Fruit fly (Drosophila melanogaster) whole organism, embryonic: ENCODE data around the gene Sry-alpha.

ENCODE experiments used
- Antp ChIP-seq: fragments of 200-800 bp; sonication (Bioruptor generic); optimal IDR thresholded peaks from 3 replicates; lab custom pipeline; 2016; ENCODE audit warnings: missing biosample characterization, missing genetic modification characterization
- CG10462 ChIP-seq: fragments of 200-800 bp; sonication (Bioruptor generic); optimal IDR thresholded peaks from 2 replicates; lab custom pipeline; 2016; ENCODE audit warnings: missing biosample characterization, missing genetic modification characterization
- CG13123 ChIP-seq: fragments of 200-800 bp; sonication (Bioruptor generic); optimal IDR thresholded peaks from 2 replicates; lab custom pipeline; 2016; ENCODE audit warnings: missing biosample characterization, missing genetic modification characterization
- CG15011 ChIP-seq: fragments of 200-800 bp; sonication (Bioruptor generic); optimal IDR thresholded peaks from 3 replicates; lab custom pipeline; 2018; ENCODE audit warnings: missing biosample characterization, mild to moderate bottlenecking, missing genetic modification characterization
- CG15479 ChIP-seq: fragments of 200-800 bp; sonication (Bioruptor generic); optimal IDR thresholded peaks from 3 replicates; lab custom pipeline; 2019; ENCODE audit warnings: missing biosample characterization, mild to moderate bottlenecking, missing genetic modification characterization, moderate library complexity
- CG1647 ChIP-seq: fragments of 200-800 bp; sonication (Bioruptor generic); optimal IDR thresholded peaks from 3 replicates; lab custom pipeline; 2016; ENCODE audit warnings: missing biosample characterization, missing genetic modification characterization
- CG2116 ChIP-seq: fragments of 200-800 bp; sonication (Bioruptor generic); optimal IDR thresholded peaks from 3 replicates; lab custom pipeline; 2018; ENCODE audit warnings: missing biosample characterization, mild to moderate bottlenecking, missing genetic modification characterization
- CG2199 ChIP-seq: fragments of 200-800 bp; sonication (Bioruptor generic); IDR thresholded peaks from 3 replicates; pipeline ENCODE4 v1.3.6; 2022; ENCODE audit warnings: missing biosample characterization, missing genetic modification characterization
- CG3065 ChIP-seq: fragments of 200-800 bp; sonication (Bioruptor generic); optimal IDR thresholded peaks from 2 replicates; lab custom pipeline; 2016; ENCODE audit warnings: missing biosample characterization, missing genetic modification characterization
- CG34376 ChIP-seq: fragments of 200-800 bp; sonication (Bioruptor generic); optimal IDR thresholded peaks from 2 replicates; lab custom pipeline; 2018; ENCODE audit warnings: missing biosample characterization, mild to moderate bottlenecking, missing genetic modification characterization
- CG42726 ChIP-seq: fragments of 200-800 bp; sonication (Bioruptor generic); IDR thresholded peaks from 2 replicates; pipeline ENCODE4 v1.3.6; 2022; ENCODE audit warnings: missing biosample characterization, missing genetic modification characterization; ENCODE audit not compliant: partially characterized antibody
- CG4360 ChIP-seq: fragments of 200-800 bp; sonication (Bioruptor generic); IDR thresholded peaks from 2 replicates; pipeline ENCODE4 v1.3.6; 2022; ENCODE audit warnings: missing biosample characterization, missing genetic modification characterization
- CG6765 ChIP-seq: fragments of 200-800 bp; sonication (Bioruptor generic); optimal IDR thresholded peaks from 3 replicates; lab custom pipeline; 2017; ENCODE audit warnings: missing biosample characterization, mild to moderate bottlenecking, missing genetic modification characterization
- CG9817 ChIP-seq: fragments of 200-800 bp; sonication (Bioruptor generic); optimal IDR thresholded peaks from 2 replicates; lab custom pipeline; 2018; ENCODE audit warnings: missing biosample characterization, mild to moderate bottlenecking, missing genetic modification characterization, moderate library complexity
- CG9932 ChIP-seq: fragments of 200-800 bp; sonication (Bioruptor generic); IDR thresholded peaks from 2 replicates; pipeline ENCODE4 v1.3.6; 2022; ENCODE audit warnings: missing biosample characterization, missing genetic modification characterization
- Camta ChIP-seq: fragments of 200-800 bp; sonication (Bioruptor generic); optimal IDR thresholded peaks from 2 replicates; lab custom pipeline; 2016; ENCODE audit warnings: missing biosample characterization, missing genetic modification characterization
- Chrac-16 ChIP-seq: fragments of 200-800 bp; sonication (Bioruptor generic); optimal IDR thresholded peaks from 3 replicates; lab custom pipeline; 2016; ENCODE audit warnings: missing biosample characterization, missing genetic modification characterization
- CkIIα-i1 ChIP-seq: fragments of 200-800 bp; sonication (Bioruptor generic); IDR thresholded peaks from 2 replicates; pipeline ENCODE4 v1.3.6; 2022; ENCODE audit warnings: missing biosample characterization, missing genetic modification characterization
- CrebB ChIP-seq: fragments of 200-800 bp; sonication (Bioruptor generic); optimal IDR thresholded peaks from 3 replicates; lab custom pipeline; 2018; ENCODE audit warnings: missing biosample characterization, mild to moderate bottlenecking, missing genetic modification characterization
- Dek ChIP-seq: fragments of 200-800 bp; sonication (Bioruptor generic); optimal IDR thresholded peaks from 3 replicates; lab custom pipeline; 2019; ENCODE audit warnings: missing biosample characterization, mild to moderate bottlenecking, missing genetic modification characterization, moderate library complexity
- Dref ChIP-seq: fragments of 200-800 bp; sonication (Bioruptor generic); IDR thresholded peaks from 2 replicates; pipeline ENCODE4 v1.3.6; 2022; ENCODE audit warnings: missing biosample characterization, missing genetic modification characterization
- Drgx ChIP-seq: fragments of 200-800 bp; sonication (Bioruptor generic); IDR thresholded peaks from 2 replicates; pipeline ENCODE4 v1.3.6; 2022; ENCODE audit warnings: missing biosample characterization, missing genetic modification characterization
- Gug ChIP-seq: fragments of 200-800 bp; sonication (Bioruptor generic); IDR thresholded peaks from 4 replicates; pipeline ENCODE4 v1.3.6; 2022; ENCODE audit warnings: missing biosample characterization, missing genetic modification characterization
- H15 ChIP-seq: fragments of 200-800 bp; sonication (Bioruptor generic); IDR thresholded peaks from 3 replicates; pipeline ENCODE4 v1.3.6; 2022; ENCODE audit warnings: missing biosample characterization, missing genetic modification characterization
- H2.0 ChIP-seq: fragments of 200-800 bp; sonication (Bioruptor generic); IDR thresholded peaks from 2 replicates; pipeline ENCODE4 v1.3.6; 2022; ENCODE audit warnings: missing biosample characterization, missing genetic modification characterization
- HmgD ChIP-seq: fragments of 200-800 bp; sonication (Bioruptor generic); optimal IDR thresholded peaks from 3 replicates; lab custom pipeline; 2016; ENCODE audit warnings: missing biosample characterization, missing genetic modification characterization
- Jarid2 ChIP-seq: fragments of 200-800 bp; sonication (Bioruptor generic); optimal IDR thresholded peaks from 3 replicates; lab custom pipeline; 2017; ENCODE audit warnings: mild to moderate bottlenecking, missing biosample characterization, missing genetic modification reagents, missing genetic modification characterization
- Opbp ChIP-seq: fragments of 200-800 bp; sonication (Bioruptor generic); IDR thresholded peaks from 3 replicates; pipeline ENCODE4 v1.3.6; 2022; ENCODE audit warnings: missing biosample characterization, missing genetic modification characterization; ENCODE audit not compliant: partially characterized antibody
- Spps ChIP-seq: fragments of 200-800 bp; sonication (Bioruptor generic); optimal IDR thresholded peaks from 2 replicates; lab custom pipeline; 2018; ENCODE audit warnings: missing biosample characterization, mild to moderate bottlenecking, missing genetic modification characterization
- Usf ChIP-seq: fragments of 200-800 bp; sonication (Bioruptor generic); optimal IDR thresholded peaks from 2 replicates; lab custom pipeline; 2017; ENCODE audit warnings: missing genotype, missing biosample characterization, missing genetic modification characterization
- amos ChIP-seq: fragments of 200-800 bp; sonication (Bioruptor generic); IDR thresholded peaks from 2 replicates; pipeline ENCODE4 v1.3.6; 2022; ENCODE audit warnings: missing biosample characterization, missing genetic modification characterization; ENCODE audit not compliant: partially characterized antibody
- bbx ChIP-seq: fragments of 200-800 bp; sonication (Bioruptor generic); IDR thresholded peaks from 2 replicates; pipeline ENCODE4 v1.3.6; 2022; ENCODE audit warnings: missing biosample characterization, missing genetic modification characterization; ENCODE audit not compliant: partially characterized antibody
- bcd ChIP-seq: fragments of 200-800 bp; sonication (Bioruptor generic); optimal IDR thresholded peaks from 2 replicates; lab custom pipeline; 2017; ENCODE audit warnings: missing biosample characterization, mild to moderate bottlenecking, missing genetic modification characterization
- caup ChIP-seq: fragments of 200-800 bp; sonication (Bioruptor generic); optimal IDR thresholded peaks from 3 replicates; lab custom pipeline; 2017; ENCODE audit warnings: missing biosample characterization, mild to moderate bottlenecking, missing genetic modification characterization, moderate library complexity; ENCODE audit not compliant: severe bottlenecking
- chn ChIP-seq: fragments of 200-800 bp; sonication (Bioruptor generic); optimal IDR thresholded peaks from 2 replicates; lab custom pipeline; 2016; ENCODE audit warnings: missing biosample characterization, missing genetic modification characterization
- ci ChIP-seq: fragments of 200-800 bp; sonication (Bioruptor generic); IDR thresholded peaks from 3 replicates; pipeline ENCODE4 v1.3.6; 2022; ENCODE audit warnings: missing biosample characterization, missing genetic modification characterization
- crol ChIP-seq: fragments of 200-800 bp; sonication (Bioruptor generic); IDR thresholded peaks from 2 replicates; pipeline ENCODE4 v1.3.6; 2022; ENCODE audit warnings: missing biosample characterization, missing genetic modification characterization
- dysf ChIP-seq: fragments of 200-800 bp; sonication (Bioruptor generic); IDR thresholded peaks from 3 replicates; pipeline ENCODE4 v1.3.6; 2022; ENCODE audit warnings: missing biosample characterization, missing genetic modification characterization
- en ChIP-seq: fragments of 200-800 bp; sonication (Bioruptor generic); optimal IDR thresholded peaks from 2 replicates; lab custom pipeline; 2016; ENCODE audit warnings: missing biosample characterization, missing genetic modification characterization
- fd3F ChIP-seq: fragments of 200-800 bp; sonication (Bioruptor generic); optimal IDR thresholded peaks from 2 replicates; lab custom pipeline; 2018; ENCODE audit warnings: missing biosample characterization, mild to moderate bottlenecking, missing genetic modification characterization, moderate library complexity
- gcm ChIP-seq: fragments of 200-800 bp; sonication (Bioruptor generic); optimal IDR thresholded peaks from 2 replicates; lab custom pipeline; 2019; ENCODE audit warnings: missing biosample characterization, mild to moderate bottlenecking, missing genetic modification characterization, moderate library complexity
- gsb ChIP-seq: fragments of 200-800 bp; sonication (Bioruptor generic); IDR thresholded peaks from 2 replicates; pipeline ENCODE4 v1.3.6; 2022; ENCODE audit warnings: missing biosample characterization, missing genetic modification characterization
- klu ChIP-seq: fragments of 200-800 bp; sonication (Bioruptor generic); IDR thresholded peaks from 2 replicates; pipeline ENCODE4 v1.3.6; 2022; ENCODE audit warnings: missing biosample characterization, missing genetic modification characterization
- otp ChIP-seq: fragments of 200-800 bp; sonication (Bioruptor generic); IDR thresholded peaks from 3 replicates; pipeline ENCODE4, ENCODE4 v1.3.6; 2022; ENCODE audit warnings: missing biosample characterization, missing genetic modification characterization
- peb ChIP-seq: fragments of 200-800 bp; sonication (Bioruptor generic); IDR thresholded peaks from 2 replicates; pipeline ENCODE4 v1.3.6; 2022; ENCODE audit warnings: missing biosample characterization, missing genetic modification characterization
- prd ChIP-seq, 3 experiments: fragments of >200 bp in 2 of 3; fragments of 200-800 bp in 1 of 3; sonication (Bioruptor generic) in 1 of 3; optimal IDR thresholded peaks in 2 of 3; IDR thresholded peaks in 1 of 3; 2 replicates in 2 of 3; 3 replicates in 1 of 3; pipeline versions ENCODE4 v1.3.6 to Lab custom; 2017 to 2022; ENCODE audit warnings: missing biosample characterization in 1 of 3, missing genetic modification characterization in 1 of 3
- scrt ChIP-seq: fragments of 200-800 bp; sonication (Bioruptor generic); optimal IDR thresholded peaks from 2 replicates; lab custom pipeline; 2018; ENCODE audit warnings: missing biosample characterization, mild to moderate bottlenecking, missing genetic modification characterization, moderate library complexity
- seq ChIP-seq: fragments of 200-800 bp; sonication (Bioruptor generic); IDR thresholded peaks from 2 replicates; pipeline ENCODE4 v1.3.6; 2022; ENCODE audit warnings: missing biosample characterization, missing genetic modification characterization
- usp ChIP-seq: fragments of >200 bp; optimal IDR thresholded peaks from 2 replicates; lab custom pipeline; 2017; ENCODE audit warnings: missing biosample characterization, missing genetic modification characterization
- zf30C ChIP-seq: fragments of 200-800 bp; sonication (Bioruptor generic); optimal IDR thresholded peaks from 3 replicates; lab custom pipeline; 2018; ENCODE audit warnings: missing biosample characterization, mild to moderate bottlenecking, missing genetic modification characterization

Gene Sry-alpha

DNA sequence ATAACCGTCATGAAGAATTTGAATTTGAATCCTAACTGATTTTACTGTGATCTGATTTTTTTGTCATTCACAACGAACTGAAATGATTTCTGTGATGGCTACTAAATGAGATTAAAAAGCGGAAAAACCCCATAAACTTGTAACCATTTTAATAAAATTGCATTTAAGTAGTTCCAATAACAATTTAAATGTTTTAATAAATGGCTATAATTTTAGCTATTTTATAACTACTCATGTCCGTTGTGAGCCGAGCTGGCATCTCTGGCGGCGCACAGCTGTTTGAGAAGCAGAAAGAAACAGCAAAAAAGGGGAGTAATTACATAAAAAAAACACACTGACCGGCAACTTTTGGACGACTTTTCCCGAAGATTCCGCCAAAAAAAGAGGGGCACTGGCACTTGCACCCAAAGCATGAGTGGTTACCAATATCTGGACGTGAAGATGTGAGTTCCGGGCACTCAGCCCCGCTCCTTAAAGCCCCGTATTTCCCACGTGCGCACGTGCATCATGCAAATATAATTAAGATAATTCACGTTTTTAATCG is 17.1 kb downstream of the Sry-alpha start, which contains the start of the genes CG7950 and Rpp14a (continued):
- TF ChIP-seq Opbp (no peak), Dek (tag; lab: Kevin White, UChicago) (peak; percentile 80), gcm (GFP tag; lab: Kevin White, UChicago) (peak; percentile 75), Drgx (GFP tag; lab: Robert Waterston, UW) (peak; percentile 80), CG1647 (GFP tag; lab: Kevin White, UChicago) (no peak), otp (peak; percentile 77), CG6765 (GFP tag; lab: Kevin White, UChicago) (no peak), peb (GFP tag; lab: Robert Waterston, UW) (no peak), CG10462 (GFP tag; lab: Kevin White, UChicago) (peak; percentile 48), Camta (GFP tag; lab: Kevin White, UChicago) (peak; percentile 66), caup (GFP tag; lab: Kevin White, UChicago) (peak; percentile 69), Jarid2 (no peak), CG2116 (peak; percentile 64), HmgD (GFP tag; lab: Kevin White, UChicago) (peak; percentile 40), CG34376 (peak; percentile 58), Chrac-16 (GFP tag; lab: Kevin White, UChicago) (peak; percentile 85), H15 (GFP tag; lab: Robert Waterston, UW) (peak; percentile 70; the same call in 1 of the 3 replicates), CG3065 (GFP tag; lab: Kevin White, UChicago) (no peak), CG4360 (no peak), CG15479 (no peak), scrt (GFP tag; lab: Kevin White, UChicago) (peak; percentile 55), CkIIα-i1 (GFP tag; lab: Robert Waterston, UW) (no peak), Gug (GFP tag; lab: Robert Waterston, UW) (peak; percentile 49; the same call in 1 of the 4 replicates), dysf (peak; percentile 77), CG2199 (no peak), chn (peak; percentile 85), Antp (GFP tag; lab: Kevin White, UChicago) (peak; percentile 42), CG15011 (GFP tag; lab: Kevin White, UChicago) (no peak), amos (GFP tag; lab: Robert Waterston, UW) (no peak), Usf (GFP tag; lab: Kevin White, UChicago) (peak; percentile 27), Spps (tag; lab: Kevin White, UChicago) (peak; percentile 33), zf30C (peak; percentile 38), H2.0 (GFP tag; lab: Robert Waterston, UW) (peak; percentile 86), crol (GFP tag; lab: Robert Waterston, UW) (0 out of 2 replicates have a peak, but pooled peaks have one; percentile 20), bbx (GFP tag; lab: Robert Waterston, UW) (no peak), CG42726 (no peak), en (GFP tag; lab: Kevin White, UChicago) (peak; percentile 29), fd3F (GFP tag; lab: Kevin White, UChicago) (peak; percentile 69), CG9932 (GFP tag; lab: Robert Waterston, UW) (peak; percentile 93), usp (GFP tag; lab: Kevin White, UChicago) (no peak), prd (optimal IDR thresholded peaks at IDR 0.05; lab: Kevin White, UChicago) (no peak), prd (GFP tag; IDR thresholded peaks at IDR 0.05; lab: Robert Waterston, UW) (peak; percentile 85), gsb (GFP tag; lab: Robert Waterston, UW) (peak; percentile 59; the same call in 1 of the 2 replicates), CG13123 (peak; percentile 31), CG9817 (tag; lab: Kevin White, UChicago) (peak; percentile 86), CrebB (tag; lab: Kevin White, UChicago) (peak; percentile 83), ci (GFP tag; lab: Robert Waterston, UW) (peak; percentile 91), klu (GFP tag; lab: Robert Waterston, UW) (no peak; the same call in 1 of the 2 replicates), bcd (peak; percentile 49), seq (peak; percentile 81), Dref (GFP tag; lab: Robert Waterston, UW) (no peak)
